Fruit fly (Drosophila melanogaster) whole organism, embryonic: ENCODE data around the gene Vha16-5.
A peak's percentile ranks its signal among the peaks of the same experiment; 100 is the strongest.

Experiments
- Adf1 ChIP-seq: fragments of 200-800 bp; sonication (Bioruptor generic); IDR thresholded peaks from 2 replicates; pipeline ENCODE4 v1.3.6; 2022; ENCODE audit warnings: missing biosample characterization, missing genetic modification characterization
- Awh ChIP-seq: fragments of 200-800 bp; sonication (Bioruptor generic); IDR thresholded peaks from 2 replicates; pipeline ENCODE4, ENCODE4 v1.3.6; 2022; ENCODE audit warnings: missing biosample characterization, missing genetic modification characterization
- CG1024 ChIP-seq: fragments of 200-800 bp; sonication (Bioruptor generic); IDR thresholded peaks from 2 replicates; pipeline ENCODE4 v1.3.6; 2022; ENCODE audit warnings: missing biosample characterization, missing genetic modification characterization
- CG10267 ChIP-seq: fragments of 200-800 bp; sonication (Bioruptor generic); optimal IDR thresholded peaks from 2 replicates; lab custom pipeline; 2018; ENCODE audit warnings: missing biosample characterization, mild to moderate bottlenecking, missing genetic modification characterization, moderate library complexity
- CG10321 ChIP-seq: fragments of 200-800 bp; sonication (Bioruptor generic); IDR thresholded peaks from 2 replicates; pipeline ENCODE4 v1.3.6; 2022; ENCODE audit warnings: missing biosample characterization, missing genetic modification characterization
- CG10462 ChIP-seq: fragments of 200-800 bp; sonication (Bioruptor generic); optimal IDR thresholded peaks from 2 replicates; lab custom pipeline; 2016; ENCODE audit warnings: missing biosample characterization, missing genetic modification characterization
- CG12236 ChIP-seq: fragments of 200-800 bp; sonication (Bioruptor generic); optimal IDR thresholded peaks from 2 replicates; lab custom pipeline; 2016; ENCODE audit warnings: missing biosample characterization, missing genetic modification characterization
- CG14710 ChIP-seq: fragments of 200-800 bp; sonication (Bioruptor generic); optimal IDR thresholded peaks from 3 replicates; lab custom pipeline; 2019; ENCODE audit warnings: missing biosample characterization, mild to moderate bottlenecking, missing genetic modification characterization, moderate library complexity
- CG15011 ChIP-seq: fragments of 200-800 bp; sonication (Bioruptor generic); optimal IDR thresholded peaks from 3 replicates; lab custom pipeline; 2018; ENCODE audit warnings: missing biosample characterization, mild to moderate bottlenecking, missing genetic modification characterization
- CG17829 ChIP-seq: fragments of 200-800 bp; optimal IDR thresholded peaks from 2 replicates; lab custom pipeline; 2019; ENCODE audit warnings: missing biosample characterization, mild to moderate bottlenecking, missing genetic modification characterization, moderate library complexity
- CG18011 ChIP-seq: fragments of 200-800 bp; sonication (Bioruptor generic); optimal IDR thresholded peaks from 2 replicates; lab custom pipeline; 2017; ENCODE audit warnings: missing biosample characterization, missing genetic modification characterization, mild to moderate bottlenecking, moderate library complexity, missing genotype
- CG3163 ChIP-seq: fragments of 200-800 bp; sonication (Bioruptor generic); optimal IDR thresholded peaks from 3 replicates; lab custom pipeline; 2016; ENCODE audit warnings: missing biosample characterization, missing genetic modification characterization
- CG3407 ChIP-seq: fragments of 200-800 bp; sonication (Bioruptor generic); optimal IDR thresholded peaks from 2 replicates; lab custom pipeline; 2018; ENCODE audit warnings: missing biosample characterization, mild to moderate bottlenecking, missing genetic modification characterization
- CG4854 ChIP-seq: fragments of 200-800 bp; sonication (Bioruptor generic); optimal IDR thresholded peaks from 2 replicates; lab custom pipeline; 2016; ENCODE audit warnings: missing biosample characterization, missing genetic modification characterization, inconsistent platforms
- CG6175 ChIP-seq: fragments of 200-800 bp; sonication (Bioruptor generic); IDR thresholded peaks from 3 replicates; pipeline ENCODE4 v1.3.6; 2022; ENCODE audit warnings: missing biosample characterization, missing genetic modification characterization
- CG6254 ChIP-seq: fragments of 200-800 bp; sonication (Bioruptor generic); optimal IDR thresholded peaks from 3 replicates; lab custom pipeline; 2017; ENCODE audit warnings: mild to moderate bottlenecking, missing biosample characterization, missing genetic modification reagents, missing genetic modification characterization
- CG6683 ChIP-seq: fragments of 200-800 bp; sonication (Bioruptor generic); optimal IDR thresholded peaks from 2 replicates; lab custom pipeline; 2017; ENCODE audit warnings: missing biosample characterization, mild to moderate bottlenecking, missing genetic modification characterization, missing genetic modification reagents
- CG7745 ChIP-seq: fragments of 200-800 bp; sonication (Bioruptor generic); optimal IDR thresholded peaks from 2 replicates; lab custom pipeline; 2018; ENCODE audit warnings: missing biosample characterization, mild to moderate bottlenecking, missing genetic modification characterization, moderate library complexity
- CG7786 ChIP-seq: fragments of 200-800 bp; sonication (Bioruptor generic); optimal IDR thresholded peaks from 2 replicates; lab custom pipeline; 2016; ENCODE audit warnings: missing biosample characterization, missing genetic modification characterization
- CTCF ChIP-seq: fragments of 200-800 bp; sonication (Bioruptor generic); optimal IDR thresholded peaks from 2 replicates; lab custom pipeline; 2017; ENCODE audit warnings: missing biosample characterization, mild to moderate bottlenecking, missing genetic modification characterization, moderate library complexity
- Dip2 ChIP-seq: fragments of 200-800 bp; sonication (Bioruptor generic); IDR thresholded peaks from 2 replicates; pipeline ENCODE4 v1.3.6; 2022; ENCODE audit warnings: missing biosample characterization, missing genetic modification characterization
- Doc2 ChIP-seq: fragments of 200-800 bp; sonication (Bioruptor generic); IDR thresholded peaks from 2 replicates; pipeline ENCODE4 v1.3.6; 2022; ENCODE audit warnings: missing biosample characterization, missing genetic modification characterization
- Fer1 ChIP-seq: fragments of 200-800 bp; sonication (Bioruptor generic); optimal IDR thresholded peaks from 2 replicates; lab custom pipeline; 2017; ENCODE audit warnings: missing biosample characterization, mild to moderate bottlenecking, missing genetic modification characterization
- Hr39 ChIP-seq: fragments of >200 bp; optimal IDR thresholded peaks from 2 replicates; lab custom pipeline; 2017
- Lpt ChIP-seq: fragments of >200 bp; optimal IDR thresholded peaks from 2 replicates; lab custom pipeline; 2018; ENCODE audit warnings: missing biosample characterization, missing genetic modification characterization
- Med ChIP-seq: fragments of 200-800 bp; sonication (Bioruptor generic); peaks from one replicate; lab custom pipeline; 2016; ENCODE audit warnings: missing biosample characterization, missing genetic modification characterization, mild to moderate bottlenecking, inconsistent platforms, moderate library complexity
- Opbp ChIP-seq: fragments of 200-800 bp; sonication (Bioruptor generic); IDR thresholded peaks from 3 replicates; pipeline ENCODE4 v1.3.6; 2022; ENCODE audit warnings: missing biosample characterization, missing genetic modification characterization; ENCODE audit not compliant: partially characterized antibody
- PHDP ChIP-seq: fragments of 200-800 bp; sonication (Bioruptor generic); optimal IDR thresholded peaks from 3 replicates; lab custom pipeline; 2018; ENCODE audit warnings: missing biosample characterization, mild to moderate bottlenecking, missing genetic modification characterization, moderate library complexity
- Pdp1 ChIP-seq, 2 experiments: fragments of 200-800 bp; sonication (Bioruptor generic); optimal IDR thresholded peaks; 3 replicates each; lab custom pipeline; 2016; ENCODE audit warnings: missing biosample characterization in 2 of 2, missing genetic modification characterization in 2 of 2, mild to moderate bottlenecking in 1 of 2, moderate library complexity in 1 of 2
- Rx ChIP-seq: fragments of 200-800 bp; sonication (Bioruptor generic); IDR thresholded peaks from 2 replicates; pipeline ENCODE4 v1.3.6; 2022; ENCODE audit warnings: missing biosample characterization, missing genetic modification characterization
- Sry-β ChIP-seq: fragments of 200-800 bp; sonication (Bioruptor generic); optimal IDR thresholded peaks from 2 replicates; lab custom pipeline; 2018; ENCODE audit warnings: missing biosample characterization, mild to moderate bottlenecking, missing genetic modification characterization, moderate library complexity
- Xbp1 ChIP-seq: fragments of 200-800 bp; sonication (Bioruptor generic); optimal IDR thresholded peaks from 3 replicates; lab custom pipeline; 2016; ENCODE audit warnings: missing biosample characterization, mild to moderate bottlenecking, missing genetic modification characterization
- YL-1 ChIP-seq: fragments of 200-800 bp; sonication (Bioruptor generic); optimal IDR thresholded peaks from 3 replicates; lab custom pipeline; 2017; ENCODE audit warnings: missing biosample characterization, mild to moderate bottlenecking, missing genetic modification characterization
- az2 ChIP-seq: fragments of 200-800 bp; sonication (Bioruptor generic); optimal IDR thresholded peaks from 3 replicates; lab custom pipeline; 2016; ENCODE audit warnings: missing biosample characterization, missing genetic modification characterization
- bab2 ChIP-seq: fragments of 200-800 bp; sonication (Bioruptor generic); optimal IDR thresholded peaks from 2 replicates; lab custom pipeline; 2016; ENCODE audit warnings: missing biosample characterization, missing genetic modification characterization
- chif ChIP-seq, 2 experiments: fragments of 200-800 bp; sonication (Bioruptor generic); optimal IDR thresholded peaks; 3 replicates each; lab custom pipeline; 2016; ENCODE audit warnings: missing biosample characterization in 2 of 2, missing genetic modification characterization in 2 of 2
- cwo ChIP-seq: fragments of 200-800 bp; sonication (Bioruptor generic); optimal IDR thresholded peaks from 3 replicates; lab custom pipeline; 2017; ENCODE audit warnings: missing biosample characterization, missing genetic modification characterization, mild to moderate bottlenecking, moderate library complexity, missing genetic modification reagents
- eve ChIP-seq, 2 experiments: fragments of >200 bp; optimal IDR thresholded peaks; 2 replicates each; lab custom pipeline; 2017; ENCODE audit warnings: missing biosample characterization in 2 of 2, missing genetic modification characterization in 2 of 2
- fd3F ChIP-seq: fragments of 200-800 bp; sonication (Bioruptor generic); optimal IDR thresholded peaks from 2 replicates; lab custom pipeline; 2018; ENCODE audit warnings: missing biosample characterization, mild to moderate bottlenecking, missing genetic modification characterization, moderate library complexity
- fru ChIP-seq: fragments of >200 bp; optimal IDR thresholded peaks from 2 replicates; lab custom pipeline; 2017
- gfzf ChIP-seq: fragments of 200-800 bp; sonication (Bioruptor generic); optimal IDR thresholded peaks from 2 replicates; lab custom pipeline; 2016; ENCODE audit warnings: missing biosample characterization, mild to moderate bottlenecking, missing genetic modification characterization, moderate library complexity
- gro ChIP-seq: fragments of 200-800 bp; sonication (Bioruptor generic); optimal IDR thresholded peaks from 2 replicates; lab custom pipeline; 2016; ENCODE audit warnings: missing biosample characterization, missing genetic modification characterization
- lmd ChIP-seq: fragments of 200-800 bp; sonication (Bioruptor generic); IDR thresholded peaks from 2 replicates; pipeline ENCODE4 v1.3.6; 2022; ENCODE audit warnings: missing biosample characterization, missing genetic modification characterization
- ranshi ChIP-seq: fragments of 200-800 bp; sonication (Bioruptor generic); IDR thresholded peaks from 2 replicates; pipeline ENCODE4 v1.3.6; 2022; ENCODE audit warnings: missing biosample characterization, missing genetic modification characterization
- salm ChIP-seq: fragments of 200-800 bp; sonication (Bioruptor generic); optimal IDR thresholded peaks from 2 replicates; lab custom pipeline; 2018; ENCODE audit warnings: missing biosample characterization, mild to moderate bottlenecking, missing genetic modification characterization
- sc ChIP-seq, 3 experiments: fragments of >200 bp in 2 of 3; fragments of 200-800 bp in 1 of 3; sonication (Bioruptor generic) in 1 of 3; optimal IDR thresholded peaks; 2 replicates in 2 of 3; 3 replicates in 1 of 3; lab custom pipeline; 2017; ENCODE audit warnings: mild to moderate bottlenecking in 1 of 3, missing biosample characterization in 1 of 3, missing genetic modification characterization in 1 of 3, missing genetic modification reagents in 1 of 3
- seq ChIP-seq: fragments of 200-800 bp; sonication (Bioruptor generic); IDR thresholded peaks from 2 replicates; pipeline ENCODE4 v1.3.6; 2022; ENCODE audit warnings: missing biosample characterization, missing genetic modification characterization
- stc ChIP-seq: fragments of 200-800 bp; sonication (Bioruptor generic); IDR thresholded peaks from 2 replicates; pipeline ENCODE4 v1.3.6; 2022; ENCODE audit warnings: missing biosample characterization, missing genetic modification characterization
- tgo ChIP-seq: fragments of 200-800 bp; sonication (Bioruptor generic); IDR thresholded peaks from 3 replicates; pipeline ENCODE4 v1.3.6; 2022; ENCODE audit warnings: missing biosample characterization, missing genetic modification characterization
- tll ChIP-seq, 2 experiments: fragments of 200-800 bp in 1 of 2; fragments of >200 bp in 1 of 2; sonication (Bioruptor generic) in 1 of 2; optimal IDR thresholded peaks; 2 replicates each; lab custom pipeline; 2017 to 2019; ENCODE audit warnings: missing biosample characterization in 2 of 2, missing genetic modification characterization in 2 of 2, mild to moderate bottlenecking in 1 of 2, moderate library complexity in 1 of 2
- trem ChIP-seq: fragments of 200-800 bp; optimal IDR thresholded peaks from 3 replicates; lab custom pipeline; 2019; ENCODE audit warnings: missing biosample characterization, mild to moderate bottlenecking, missing genetic modification characterization, moderate library complexity
- zfh2 ChIP-seq: fragments of 200-800 bp; sonication (Bioruptor generic); optimal IDR thresholded peaks from 2 replicates; lab custom pipeline; 2016; ENCODE audit warnings: missing biosample characterization, missing genetic modification characterization

Vha16-5 gene

DNA sequence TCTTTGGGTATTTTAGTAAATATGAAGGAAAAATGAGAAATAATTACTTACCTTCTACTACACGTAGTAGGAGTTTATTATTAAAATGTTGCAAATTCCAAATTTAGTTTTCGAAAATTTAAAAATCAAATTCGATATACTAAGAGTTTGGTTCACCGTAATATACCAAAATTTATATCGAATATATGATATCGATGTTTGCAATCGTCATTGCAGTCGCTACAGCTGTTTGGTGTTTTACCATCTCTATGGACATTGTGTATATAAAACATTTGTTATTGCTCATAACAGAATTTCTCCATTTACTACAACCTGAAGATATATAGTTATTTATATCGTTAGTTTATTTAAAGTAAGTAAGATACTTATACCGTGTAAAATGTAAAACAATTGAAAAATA lies 8.1 kb downstream of the Vha16-5 start, which contains the start of gene CG6443 (continued):
- no peak for TF ChIP-seq chif (GFP tag; optimal IDR thresholded peaks at IDR 0.05; lab: Kevin White, UChicago)
- no peak for TF ChIP-seq ranshi (GFP tag; lab: Robert Waterston, UW)
- no peak for TF ChIP-seq zfh2 (GFP tag; lab: Kevin White, UChicago)
- TF ChIP-seq Dip2 (GFP tag; lab: Robert Waterston, UW): no peak
- no peak for TF ChIP-seq CG15011 (GFP tag; lab: Kevin White, UChicago)
- no peak for TF ChIP-seq Sry-β (GFP tag; lab: Kevin White, UChicago)
- no peak for TF ChIP-seq az2 (GFP tag; lab: Kevin White, UChicago)
- TF ChIP-seq sc (optimal IDR thresholded peaks at IDR 0.05; lab: Kevin White, UChicago): no peak
- no peak for TF ChIP-seq sc (GFP tag; optimal IDR thresholded peaks at IDR 0.05; lab: Kevin White, UChicago)
- TF ChIP-seq CG4854 (GFP tag; lab: Kevin White, UChicago): no peak
- TF ChIP-seq bab2 (GFP tag; lab: Kevin White, UChicago): no peak
- TF ChIP-seq CG10267: peak; percentile 20
- TF ChIP-seq CG3407 (GFP tag; lab: Kevin White, UChicago): no peak
- no peak for TF ChIP-seq CG1024
- peak in 1 of 2 experiments; percentile 12 for TF ChIP-seq Pdp1 (GFP tag; optimal IDR thresholded peaks at IDR 0.05; lab: Kevin White, UChicago)
- no peak for TF ChIP-seq salm (tag; lab: Kevin White, UChicago)
- TF ChIP-seq CG3163: no peak
- no peak for TF ChIP-seq lmd (GFP tag; lab: Robert Waterston, UW)
- TF ChIP-seq CG14710 (tag; lab: Kevin White, UChicago): peak; percentile 19
- no peak for TF ChIP-seq Adf1 (GFP tag; lab: Robert Waterston, UW)
- no peak for TF ChIP-seq PHDP (tag; lab: Kevin White, UChicago)
- no peak for TF ChIP-seq gro (GFP tag; lab: Kevin White, UChicago)
- TF ChIP-seq Lpt (GFP tag; lab: Kevin White, UChicago): no peak
- TF ChIP-seq Fer1 (GFP tag; lab: Kevin White, UChicago): no peak
- TF ChIP-seq Hr39: no peak
- TF ChIP-seq seq (GFP tag; lab: Robert Waterston, UW): no peak
- TF ChIP-seq CG18011 (GFP tag; lab: Kevin White, UChicago): no peak
- no peak for TF ChIP-seq stc
- no peak for TF ChIP-seq Xbp1 (GFP tag; lab: Kevin White, UChicago)
- no peak for TF ChIP-seq tll (GFP tag; optimal IDR thresholded peaks at IDR 0.05; lab: Kevin White, UChicago)
- TF ChIP-seq CG10462 (GFP tag; lab: Kevin White, UChicago): no peak
- TF ChIP-seq CG6254 (GFP tag; lab: Kevin White, UChicago): no peak
- TF ChIP-seq Rx (GFP tag; lab: Robert Waterston, UW): no peak
- TF ChIP-seq tgo: no peak
- TF ChIP-seq fd3F (GFP tag; lab: Kevin White, UChicago): no peak
- no peak for TF ChIP-seq eve (GFP tag; optimal IDR thresholded peaks at IDR 0.05; lab: Kevin White, UChicago)
- TF ChIP-seq CG7745 (tag; lab: Kevin White, UChicago): no peak
- TF ChIP-seq Opbp (GFP tag; lab: Robert Waterston, UW): peak; percentile 75; the same call in 2 of the 3 replicates
- TF ChIP-seq gfzf (GFP tag; lab: Kevin White, UChicago): peak; percentile 15
- no peak for TF ChIP-seq Med (GFP tag; lab: Kevin White, UChicago)
- no peak for TF ChIP-seq CG6683 (GFP tag; lab: Kevin White, UChicago)
- no peak for TF ChIP-seq CG6175 (GFP tag; lab: Robert Waterston, UW)
- TF ChIP-seq trem (tag; lab: Kevin White, UChicago): peak; percentile 56
- peak; percentile 3 for TF ChIP-seq YL-1 (GFP tag; lab: Kevin White, UChicago)
- TF ChIP-seq CG10321 (GFP tag; lab: Robert Waterston, UW): no peak
- TF ChIP-seq CG17829 (tag; lab: Kevin White, UChicago): no peak
- no peak for TF ChIP-seq Awh
- no peak for TF ChIP-seq fru (lab: Kevin White, UChicago)
- TF ChIP-seq CTCF: no peak
- TF ChIP-seq CG12236 (GFP tag; lab: Kevin White, UChicago): no peak
- no peak for TF ChIP-seq Doc2 (GFP tag; lab: Robert Waterston, UW)
- TF ChIP-seq cwo (GFP tag; lab: Kevin White, UChicago): no peak
- TF ChIP-seq CG7786 (GFP tag; lab: Kevin White, UChicago): no peak
